Worm (Caenorhabditis elegans) whole organism, L3 larva: ENCODE data around the gene F35G2.5.

Source experiments
- ZK546.5 ChIP-seq: sonication (generic microtip); optimal IDR thresholded peaks from 2 replicates; lab custom pipeline; 2017; ENCODE audit warnings: missing biosample characterization, missing genetic modification characterization
- aly-2 ChIP-seq: fragments of 150-350 bp; optimal IDR thresholded peaks from 2 replicates; lab custom pipeline; 2014; ENCODE audit warnings: missing biosample characterization, missing genetic modification characterization
- elt-3 ChIP-seq, 3 experiments: fragments of 150-350 bp in 1 of 3; sonication (generic microtip) in 2 of 3; optimal IDR thresholded peaks; 2 replicates in 2 of 3; 4 replicates in 1 of 3; lab custom pipeline; 2014 to 2017; ENCODE audit warnings: missing biosample characterization in 3 of 3, missing genetic modification characterization in 3 of 3
- jun-1 ChIP-seq: fragments of 150-350 bp; optimal IDR thresholded peaks from 2 replicates; lab custom pipeline; 2014; ENCODE audit warnings: missing biosample characterization, missing genetic modification reagents, missing genetic modification characterization
- lin-15B ChIP-seq: fragments of 150-350 bp; optimal IDR thresholded peaks from 2 replicates; lab custom pipeline; 2014; ENCODE audit warnings: missing biosample characterization, missing genetic modification characterization
- mdl-1 ChIP-seq: fragments of 150-350 bp; optimal IDR thresholded peaks from 2 replicates; lab custom pipeline; 2014; ENCODE audit warnings: missing biosample characterization, missing genetic modification characterization
- nhr-23 ChIP-seq: fragments of 150-350 bp; optimal IDR thresholded peaks from 2 replicates; lab custom pipeline; 2014; ENCODE audit warnings: missing biosample characterization, missing genetic modification reagents, missing genetic modification characterization
- pqm-1 ChIP-seq: fragments of 150-350 bp; optimal IDR thresholded peaks from 2 replicates; lab custom pipeline; 2017; ENCODE audit warnings: missing biosample characterization, missing genetic modification characterization, inconsistent platforms
- tbx-2 ChIP-seq: sonication (generic microtip); optimal IDR thresholded peaks from 2 replicates; lab custom pipeline; 2016; ENCODE audit warnings: mild to moderate bottlenecking, missing genetic modification characterization, missing compliant biosample characterization
- unc-39 ChIP-seq: sonication (generic microtip); optimal IDR thresholded peaks from 4 replicates; lab custom pipeline; 2017; ENCODE audit warnings: missing biosample characterization, missing genetic modification characterization
- unc-62 ChIP-seq: fragments of 150-350 bp; sonication (generic microtip); optimal IDR thresholded peaks from 4 replicates; lab custom pipeline; 2014; ENCODE audit warnings: missing biosample characterization, missing genetic modification reagents, missing genetic modification characterization

- TF ChIP-seq aly-2: no peak
- TF ChIP-seq jun-1: no peak
- TF ChIP-seq lin-15B (tag; lab: Kevin White, UChicago): no peak
- TF ChIP-seq ZK546.5 (tag; lab: Kevin White, UChicago): no peak
- no peak for TF ChIP-seq pqm-1 (tag; lab: Kevin White, UChicago)
- TF ChIP-seq tbx-2: no peak
- no peak for TF ChIP-seq unc-62
- TF ChIP-seq mdl-1 (tag; lab: Kevin White, UChicago): no peak
- no peak for TF ChIP-seq nhr-23 (tag; lab: Kevin White, UChicago)
- TF ChIP-seq unc-39 (tag; lab: Kevin White, UChicago): no peak
- no peak for TF ChIP-seq elt-3 (tag; optimal IDR thresholded peaks at IDR 0.05; lab: Kevin White, UChicago)
These were observed 46.5 kb downstream of the F35G2.5 start for ce11 chrIV:12265877-12266276.
